Fruit fly (Drosophila melanogaster): ENCODE measurements around the gene CG12723.

dm6 chrX:13233811-13234737, 42.4 kb upstream of the CG12723 start:
- no peak for TF ChIP-seq h (optimal IDR thresholded peaks at IDR 0.05)
- TF ChIP-seq insv (optimal IDR thresholded peaks at IDR 0.05), result no peak
- no peak for TF ChIP-seq psq (optimal IDR thresholded peaks at IDR 0.05)
- no peak for TF ChIP-seq ttk (optimal IDR thresholded peaks at IDR 0.05)
